Fruit fly (Drosophila melanogaster): ENCODE measurements around the gene CG6356.

dm6 chr3R:24303060-24303459 is 19.3 kb downstream of the CG6356 start:
- TF ChIP-seq psq (optimal IDR thresholded peaks at IDR 0.05) (no peak), pan (optimal IDR thresholded peaks at IDR 0.05) (no peak), usp (GFP tag; optimal IDR thresholded peaks at IDR 0.05) (no peak), CG8478 (optimal IDR thresholded peaks at IDR 0.05) (no peak)
